Worm (Caenorhabditis elegans) whole organism, midembryonic: ENCODE data around the gene W07G4.7.

Experiments used
- T22C8.4 ChIP-seq: fragments of 200-800 bp; sonication (Bioruptor generic); IDR thresholded peaks from 2 replicates; pipeline ENCODE4 v1.3.6; 2022; ENCODE audit warnings: missing genetic modification characterization, missing compliant biosample characterization
- cog-1 ChIP-seq: sonication (generic microtip); optimal IDR thresholded peaks from 2 replicates; lab custom pipeline; 2016; ENCODE audit warnings: missing genetic modification characterization, missing compliant biosample characterization
- flt-1 ChIP-seq: fragments of 200-800 bp; sonication (Bioruptor generic); IDR thresholded peaks from 2 replicates; pipeline ENCODE4 v1.3.6; 2022; ENCODE audit warnings: missing genetic modification characterization, missing compliant biosample characterization
- klf-2 ChIP-seq: fragments of 200-800 bp; sonication (Bioruptor generic); conservative IDR thresholded peaks from 2 replicates; pipeline ENCODE4 v1.3.6; 2022; ENCODE audit warnings: missing genetic modification reagents, missing genetic modification characterization, missing compliant biosample characterization
- med-1 ChIP-seq: sonication (generic microtip); optimal IDR thresholded peaks from 2 replicates; lab custom pipeline; 2017; ENCODE audit warnings: missing genetic modification characterization, mild to moderate bottlenecking, missing compliant biosample characterization, antibody characterized with exemption, missing genetic modification reagents; ENCODE audit not compliant: insufficient read depth
- ref-1 ChIP-seq: fragments of 200-800 bp; sonication (Bioruptor generic); conservative IDR thresholded peaks from 2 replicates; pipeline ENCODE4 v1.3.6; 2022; ENCODE audit warnings: missing genetic modification reagents, missing genetic modification characterization, missing compliant biosample characterization
- tab-1 ChIP-seq: fragments of 200-800 bp; sonication (Bioruptor generic); IDR thresholded peaks from 2 replicates; pipeline ENCODE4 v1.3.6; 2022; ENCODE audit warnings: missing genetic modification characterization, missing compliant biosample characterization
- ztf-23 ChIP-seq: fragments of 200-800 bp; sonication (Bioruptor generic); IDR thresholded peaks from 2 replicates; pipeline ENCODE4 v1.3.6; 2022; ENCODE audit warnings: missing genetic modification reagents, missing genetic modification characterization, missing compliant biosample characterization
- ztf-29 ChIP-seq: fragments of 200-800 bp; sonication (Bioruptor generic); IDR thresholded peaks from 2 replicates; pipeline ENCODE4 v1.3.6; 2022; ENCODE audit warnings: missing genetic modification reagents, missing genetic modification characterization, missing compliant biosample characterization

The W07G4.7 gene

ce11 chrV:13045017-13045416 lies 10.5 kb upstream of the W07G4.7 start:
- TF ChIP-seq ref-1 (no peak), cog-1 (tag; lab: Kevin White, UChicago) (no peak), ztf-29 (no peak), klf-2 (GFP tag; lab: Robert Waterston, UW) (no peak), med-1 (GFP tag; lab: Kevin White, UChicago) (no peak), T22C8.4 (GFP tag; lab: Robert Waterston, UW) (no peak), ztf-23 (GFP tag; lab: Robert Waterston, UW) (no peak), tab-1 (GFP tag; lab: Robert Waterston, UW) (no peak), flt-1 (no peak)

ce11 chrV:13043832-13044521 lies 9.5 kb upstream of the W07G4.7 start:
- no peak for TF ChIP-seq tab-1 (GFP tag; lab: Robert Waterston, UW)
- TF ChIP-seq klf-2 (GFP tag; lab: Robert Waterston, UW), result no peak
- no peak for TF ChIP-seq ztf-29
- no peak for TF ChIP-seq ref-1
- TF ChIP-seq flt-1, result no peak
- TF ChIP-seq med-1 (GFP tag; lab: Kevin White, UChicago), result no peak
- TF ChIP-seq T22C8.4 (GFP tag; lab: Robert Waterston, UW), result no peak
- no peak for TF ChIP-seq ztf-23 (GFP tag; lab: Robert Waterston, UW)
- TF ChIP-seq cog-1 (tag; lab: Kevin White, UChicago), result no peak

- TF ChIP-seq cog-1 (tag; lab: Kevin White, UChicago) (no peak), T22C8.4 (GFP tag; lab: Robert Waterston, UW) (no peak), ztf-23 (GFP tag; lab: Robert Waterston, UW) (no peak), flt-1 (no peak), ztf-29 (no peak), tab-1 (GFP tag; lab: Robert Waterston, UW) (no peak), med-1 (GFP tag; lab: Kevin White, UChicago) (no peak), ref-1 (no peak), klf-2 (GFP tag; lab: Robert Waterston, UW) (no peak)
These were observed 8.8 kb upstream of the W07G4.7 start, which contains the start of gene lap-2 for ce11 chrV:13043195-13043762. lap-2 (plus strand) TSS chrV:13043712.

ce11 chrV:13041666-13042065 lies 7.2 kb upstream of the W07G4.7 start, which contains the start of gene scyl-1:
scyl-1 (minus strand) TSS chrV:13041721.
- TF ChIP-seq flt-1 (peak; percentile 35; the same call in 1 of the 2 replicates), cog-1 (tag; lab: Kevin White, UChicago) (no peak), ref-1 (no peak), ztf-29 (no peak), ztf-23 (GFP tag; lab: Robert Waterston, UW) (0 out of 2 replicates have a peak, but pooled peaks have one; percentile 63), med-1 (GFP tag; lab: Kevin White, UChicago) (peak; percentile 40), T22C8.4 (GFP tag; lab: Robert Waterston, UW) (peak; percentile 25; the same call in 1 of the 2 replicates), tab-1 (GFP tag; lab: Robert Waterston, UW) (0 out of 2 replicates have a peak, but pooled peaks have one; percentile 44)

ce11 chrV:13036466-13036865 lies 2.0 kb upstream of the W07G4.7 start, which contains the start of gene W07G4.2:
W07G4.2 (minus strand) TSS chrV:13036566.
- no peak for TF ChIP-seq tab-1 (GFP tag; lab: Robert Waterston, UW)
- TF ChIP-seq ztf-29, result no peak
- TF ChIP-seq ztf-23 (GFP tag; lab: Robert Waterston, UW), result no peak
- no peak for TF ChIP-seq flt-1
- no peak for TF ChIP-seq med-1 (GFP tag; lab: Kevin White, UChicago)

- TF ChIP-seq ref-1 (no peak), T22C8.4 (GFP tag; lab: Robert Waterston, UW) (no peak), tab-1 (GFP tag; lab: Robert Waterston, UW) (no peak), flt-1 (no peak), ztf-23 (GFP tag; lab: Robert Waterston, UW) (no peak)
These were observed 1.3 kb downstream of the W07G4.7 start, which contains the start of gene W07G4.1 for ce11 chrV:13033223-13033622. W07G4.1 (plus strand) TSS chrV:13033523.

ce11 chrV:13028871-13029270 lies 5.6 kb downstream of the W07G4.7 start:
- no peak for TF ChIP-seq ztf-23 (GFP tag; lab: Robert Waterston, UW)
- TF ChIP-seq ztf-29, result no peak
- TF ChIP-seq ref-1, result no peak
- no peak for TF ChIP-seq klf-2 (GFP tag; lab: Robert Waterston, UW)
- no peak for TF ChIP-seq med-1 (GFP tag; lab: Kevin White, UChicago)
- no peak for TF ChIP-seq tab-1 (GFP tag; lab: Robert Waterston, UW)
- TF ChIP-seq T22C8.4 (GFP tag; lab: Robert Waterston, UW), result no peak
- no peak for TF ChIP-seq flt-1
- no peak for TF ChIP-seq cog-1 (tag; lab: Kevin White, UChicago)

- TF ChIP-seq med-1 (GFP tag; lab: Kevin White, UChicago) (no peak), ztf-29 (no peak), cog-1 (tag; lab: Kevin White, UChicago) (no peak), ref-1 (no peak), tab-1 (GFP tag; lab: Robert Waterston, UW) (no peak), ztf-23 (GFP tag; lab: Robert Waterston, UW) (no peak), T22C8.4 (GFP tag; lab: Robert Waterston, UW) (no peak), klf-2 (GFP tag; lab: Robert Waterston, UW) (no peak), flt-1 (no peak)
These were observed 7.7 kb downstream of the W07G4.7 start for ce11 chrV:13026631-13027299.

- TF ChIP-seq klf-2 (GFP tag; lab: Robert Waterston, UW), result no peak
- TF ChIP-seq cog-1 (tag; lab: Kevin White, UChicago), result no peak
- no peak for TF ChIP-seq T22C8.4 (GFP tag; lab: Robert Waterston, UW)
- TF ChIP-seq ztf-23 (GFP tag; lab: Robert Waterston, UW), result no peak
- TF ChIP-seq med-1 (GFP tag; lab: Kevin White, UChicago), result no peak
- TF ChIP-seq ref-1, result no peak
- TF ChIP-seq tab-1 (GFP tag; lab: Robert Waterston, UW), result no peak
- no peak for TF ChIP-seq ztf-29
- no peak for TF ChIP-seq flt-1
These were observed 9.2 kb downstream of the W07G4.7 start for ce11 chrV:13025283-13025682.
